Worm (Caenorhabditis elegans) whole organism, early embryonic: ENCODE measurements around the gene W06H8.6.

ENCODE experiments used
- B0310.2 ChIP-seq: sonication (generic microtip); optimal IDR thresholded peaks from 2 replicates; lab custom pipeline; 2016; ENCODE audit warnings: mild to moderate bottlenecking, missing genetic modification characterization, missing compliant biosample characterization
- F13C5.2 ChIP-seq: sonication (generic microtip); optimal IDR thresholded peaks from 2 replicates; lab custom pipeline; 2017; ENCODE audit warnings: mild to moderate bottlenecking, missing genetic modification characterization, inconsistent platforms, missing compliant biosample characterization
- aly-1 ChIP-seq: sonication (generic microtip); optimal IDR thresholded peaks from 2 replicates; lab custom pipeline; 2016; ENCODE audit warnings: missing genetic modification characterization, missing compliant biosample characterization
- ama-1 ChIP-seq: fragments of 150-350 bp; optimal IDR thresholded peaks from 2 replicates; lab custom pipeline; 2014
- ceh-13 ChIP-seq: fragments of 200-800 bp; sonication (Bioruptor generic); optimal IDR thresholded peaks from 2 replicates; lab custom pipeline; 2018; ENCODE audit warnings: mild to moderate bottlenecking, missing genetic modification characterization, missing compliant biosample characterization
- ceh-36 ChIP-seq: sonication (generic microtip); optimal IDR thresholded peaks from 2 replicates; lab custom pipeline; 2016; ENCODE audit warnings: missing genetic modification characterization, inconsistent platforms, missing compliant biosample characterization
- ets-7 ChIP-seq: sonication (generic microtip); optimal IDR thresholded peaks from 2 replicates; lab custom pipeline; 2016; ENCODE audit warnings: missing genotype, missing genetic modification characterization, missing compliant biosample characterization
- flt-1 ChIP-seq: fragments of 200-800 bp; sonication (Bioruptor generic); IDR thresholded peaks from 2 replicates; pipeline ENCODE4 v1.3.6; 2022; ENCODE audit warnings: missing genetic modification characterization, missing compliant biosample characterization
- hmbx-1 ChIP-seq: sonication (generic microtip); optimal IDR thresholded peaks from 2 replicates; lab custom pipeline; 2016; ENCODE audit warnings: mild to moderate bottlenecking, missing genetic modification characterization, missing compliant biosample characterization
- hmg-4 ChIP-seq: fragments of 200-800 bp; sonication (Bioruptor generic); optimal IDR thresholded peaks from 2 replicates; lab custom pipeline; 2018; ENCODE audit warnings: mild to moderate bottlenecking, missing genetic modification characterization, missing compliant biosample characterization
- hnd-1 ChIP-seq: sonication (generic microtip); optimal IDR thresholded peaks from 2 replicates; lab custom pipeline; 2016; ENCODE audit warnings: missing genetic modification characterization, missing compliant biosample characterization
- pes-1 ChIP-seq: fragments of 200-800 bp; sonication (Bioruptor generic); IDR thresholded peaks from 2 replicates; pipeline ENCODE4 v1.3.6; 2022; ENCODE audit warnings: missing genetic modification reagents, missing genetic modification characterization, missing compliant biosample characterization
- scrt-1 ChIP-seq: fragments of 200-800 bp; sonication (Bioruptor generic); IDR thresholded peaks from 2 replicates; pipeline ENCODE4 v1.3.6; 2022; ENCODE audit warnings: missing genetic modification characterization, missing compliant biosample characterization
- sea-1 ChIP-seq: fragments of 200-800 bp; sonication (Bioruptor generic); conservative IDR thresholded peaks from 2 replicates; pipeline ENCODE4 v1.3.6; 2022; ENCODE audit warnings: missing genetic modification characterization, missing compliant biosample characterization
- tbx-11 ChIP-seq: fragments of 200-800 bp; sonication (Bioruptor generic); IDR thresholded peaks from 2 replicates; pipeline ENCODE4 v1.3.6; 2022; ENCODE audit warnings: missing genetic modification characterization, missing compliant biosample characterization
- tbx-37 ChIP-seq: fragments of 200-800 bp; sonication (Bioruptor generic); conservative IDR thresholded peaks from 2 replicates; pipeline ENCODE4 v1.3.6; 2022; ENCODE audit warnings: missing genetic modification reagents, missing genetic modification characterization, missing compliant biosample characterization
- tra-4 ChIP-seq: sonication (generic microtip); optimal IDR thresholded peaks from 2 replicates; lab custom pipeline; 2017; ENCODE audit warnings: missing genetic modification characterization, missing compliant biosample characterization

Gene W06H8.6

DNA sequence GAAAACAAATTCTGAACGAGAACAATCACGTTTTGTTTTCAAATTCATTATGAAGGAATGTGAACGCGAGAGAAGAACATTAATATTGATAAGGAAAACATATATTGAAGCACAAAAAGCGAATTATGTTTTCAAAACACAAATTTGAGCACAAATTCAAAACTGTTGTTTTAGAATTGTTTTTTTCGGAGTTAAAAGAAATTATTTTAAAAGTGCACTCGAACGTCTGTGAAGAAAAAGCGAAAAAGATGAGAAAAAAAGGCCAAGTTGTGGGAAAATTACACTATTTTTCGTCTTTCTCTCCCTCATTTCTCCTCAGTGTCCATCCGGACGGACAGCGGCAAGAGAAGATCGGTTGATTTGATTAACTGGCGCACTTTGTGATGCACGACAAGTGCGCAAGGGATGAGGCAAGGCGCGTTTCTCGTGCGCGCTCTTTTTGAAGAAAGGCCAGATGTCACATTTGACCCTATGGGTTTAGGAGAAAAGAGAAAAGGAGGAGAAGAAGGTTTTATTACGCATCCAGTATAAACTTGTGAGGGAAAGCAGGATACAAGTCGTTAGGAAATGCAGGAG is 40.5 kb upstream of the W06H8.6 start, which contains the start of gene mrck-1:
mrck-1 (minus strand) TSS at position 51 of the 576 bp plus-strand sequence.
- TF ChIP-seq B0310.2 (tag; lab: Kevin White, UChicago): peak; percentile 64
- peak; percentile 74 for TF ChIP-seq scrt-1 (GFP tag; lab: Robert Waterston, UW)
- TF ChIP-seq ceh-13 (GFP tag; lab: Kevin White, UChicago): peak; percentile 37
- TF ChIP-seq F13C5.2 (tag; lab: Kevin White, UChicago): peak; percentile 95
- TF ChIP-seq flt-1 (GFP tag; lab: Robert Waterston, UW): peak; percentile 71
- peak; percentile 82 for TF ChIP-seq aly-1 (tag; lab: Kevin White, UChicago)
- TF ChIP-seq hmg-4 (GFP tag; lab: Kevin White, UChicago): peak; percentile 95
- peak; percentile 77 for TF ChIP-seq sea-1 (GFP tag; lab: Robert Waterston, UW)
- TF ChIP-seq ets-7: peak; percentile 33
- no peak for TF ChIP-seq hnd-1 (tag; lab: Kevin White, UChicago)
- TF ChIP-seq ceh-36: peak; percentile 54
- no peak for TF ChIP-seq hmbx-1 (tag; lab: Kevin White, UChicago)
- TF ChIP-seq ama-1 (lab: Kevin White, UChicago): no peak
- TF ChIP-seq tbx-37: peak; percentile 76
- peak; percentile 57 for TF ChIP-seq tbx-11 (GFP tag; lab: Robert Waterston, UW)
- no peak for TF ChIP-seq tra-4 (tag; lab: Kevin White, UChicago)
- no peak; the same call in 1 of the 2 replicates for TF ChIP-seq pes-1 (GFP tag; lab: Robert Waterston, UW)

DNA sequence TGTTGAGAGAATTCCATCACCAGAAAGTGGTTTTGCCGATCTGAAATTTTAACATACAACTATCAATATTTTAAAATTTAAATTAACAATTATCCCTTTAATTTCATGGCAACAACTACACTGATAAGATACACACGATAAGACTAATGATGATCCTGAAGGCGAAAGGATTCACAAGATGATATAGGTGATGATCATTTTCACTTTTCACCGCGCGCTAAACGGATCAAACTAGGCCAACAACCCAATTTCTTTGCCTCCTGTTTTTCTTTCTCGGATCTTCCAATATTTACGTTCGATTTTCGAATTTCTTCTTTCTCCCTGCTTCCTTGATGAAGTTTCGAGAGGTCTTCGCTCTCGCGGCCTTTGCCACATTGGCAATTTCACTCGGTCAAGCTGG is 32.3 kb upstream of the W06H8.6 start, which contains the start of gene K08B12.1:
K08B12.1 (plus strand) TSS at position 229 of the 400 bp plus-strand sequence.
- TF ChIP-seq hmg-4 (GFP tag; lab: Kevin White, UChicago) (no peak), hmbx-1 (tag; lab: Kevin White, UChicago) (no peak), B0310.2 (tag; lab: Kevin White, UChicago) (no peak)

DNA sequence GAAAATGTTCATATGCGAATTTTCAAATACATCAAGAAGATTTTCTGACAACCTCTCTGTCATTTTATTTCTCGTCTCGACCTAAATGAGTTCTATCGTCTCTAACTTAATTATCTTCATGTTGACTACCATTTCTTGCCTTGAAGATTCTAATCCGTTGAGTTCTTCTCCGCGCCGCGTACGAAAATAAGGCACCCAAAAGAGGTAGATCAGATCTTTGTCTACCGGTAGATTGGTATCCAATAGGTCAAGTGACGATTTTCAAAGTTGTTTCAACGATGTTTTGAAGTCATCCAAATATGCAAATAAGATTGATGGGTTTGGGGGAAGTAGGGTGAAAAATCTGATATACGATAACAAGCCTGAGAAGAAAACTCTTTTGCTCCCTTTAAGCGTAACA is 27.1 kb upstream of the W06H8.6 start:
- TF ChIP-seq pes-1 (GFP tag; lab: Robert Waterston, UW): no peak
- no peak for TF ChIP-seq hmbx-1 (tag; lab: Kevin White, UChicago)
- TF ChIP-seq ceh-13 (GFP tag; lab: Kevin White, UChicago): no peak
- TF ChIP-seq aly-1 (tag; lab: Kevin White, UChicago): no peak

DNA sequence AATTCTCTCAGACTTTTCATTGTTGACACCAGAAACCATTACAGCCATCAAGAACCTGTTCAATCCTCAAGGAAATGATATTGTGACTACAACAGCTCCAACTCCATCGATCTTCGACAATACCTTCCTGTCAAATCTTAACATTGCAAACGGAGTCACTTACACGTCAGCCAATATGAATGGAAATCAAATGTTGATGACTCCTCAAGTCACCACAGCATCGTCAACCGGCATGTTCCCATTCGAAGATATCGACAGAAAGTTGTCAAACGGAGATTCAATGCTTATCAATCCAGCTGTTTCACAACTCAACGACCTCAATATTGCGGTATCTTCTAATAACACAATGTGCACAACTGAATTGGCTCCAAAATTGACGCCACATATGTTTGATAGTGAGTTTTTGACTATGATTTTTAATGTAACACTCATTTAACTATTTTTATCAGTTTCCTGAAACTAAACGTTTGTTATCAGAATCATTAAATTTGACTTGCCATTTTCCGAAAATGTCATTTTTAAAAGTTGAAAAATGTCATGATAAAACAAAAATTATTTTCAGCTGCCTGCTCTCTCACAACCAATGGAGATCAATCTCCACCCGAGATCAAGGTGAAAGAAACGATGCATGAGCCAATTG is 24.3 kb upstream of the W06H8.6 start:
- TF ChIP-seq ama-1 (lab: Kevin White, UChicago) (no peak), sea-1 (GFP tag; lab: Robert Waterston, UW) (no peak), scrt-1 (GFP tag; lab: Robert Waterston, UW) (no peak), hmbx-1 (tag; lab: Kevin White, UChicago) (no peak), flt-1 (GFP tag; lab: Robert Waterston, UW) (no peak), hnd-1 (tag; lab: Kevin White, UChicago) (no peak), tra-4 (tag; lab: Kevin White, UChicago) (no peak), hmg-4 (GFP tag; lab: Kevin White, UChicago) (no peak), ceh-36 (no peak), tbx-37 (no peak), ceh-13 (GFP tag; lab: Kevin White, UChicago) (no peak), aly-1 (tag; lab: Kevin White, UChicago) (no peak), tbx-11 (GFP tag; lab: Robert Waterston, UW) (no peak), pes-1 (GFP tag; lab: Robert Waterston, UW) (no peak)

DNA sequence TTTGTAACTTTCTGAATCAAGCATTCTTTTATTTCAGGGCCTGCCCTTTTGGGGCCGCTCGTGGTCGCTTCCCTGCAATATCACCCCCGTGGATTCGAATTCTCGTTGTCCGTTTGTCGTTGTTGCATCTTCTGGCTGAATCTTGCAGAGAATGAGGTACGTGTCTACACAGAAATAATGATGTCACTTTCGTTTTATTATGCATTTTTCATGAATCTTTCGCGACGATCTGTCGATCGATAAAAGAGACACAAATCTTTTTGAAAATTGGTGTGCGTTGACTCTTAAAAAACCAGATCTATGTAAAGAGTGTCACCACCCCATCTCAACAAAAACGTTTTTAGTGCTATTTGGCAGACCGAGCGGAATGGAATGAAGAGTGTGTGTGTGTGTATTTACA is 22.3 kb upstream of the W06H8.6 start:
- TF ChIP-seq hmbx-1 (tag; lab: Kevin White, UChicago): no peak
- no peak for TF ChIP-seq pes-1 (GFP tag; lab: Robert Waterston, UW)
- no peak for TF ChIP-seq tra-4 (tag; lab: Kevin White, UChicago)
- TF ChIP-seq tbx-37: no peak
- TF ChIP-seq B0310.2 (tag; lab: Kevin White, UChicago): no peak

DNA sequence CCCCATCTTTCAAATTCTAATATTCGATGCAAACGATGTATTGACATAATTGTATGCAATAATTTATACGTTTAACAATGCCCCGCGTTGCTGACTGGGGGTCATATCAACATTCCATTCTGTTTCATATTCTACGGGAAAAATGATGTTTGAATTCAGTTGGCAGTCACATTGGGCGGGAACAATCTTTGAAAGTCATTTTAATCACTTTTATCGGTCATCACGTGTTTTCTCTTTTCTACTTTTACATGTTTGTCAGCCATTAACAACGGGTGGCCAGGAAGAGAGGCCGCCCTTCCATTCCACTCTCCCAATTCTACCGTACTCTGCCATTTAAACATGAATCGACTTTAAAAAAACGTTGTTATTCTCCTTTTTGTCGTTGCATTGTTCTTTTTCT is 21.9 kb upstream of the W06H8.6 start:
- no peak for TF ChIP-seq tbx-11 (GFP tag; lab: Robert Waterston, UW)
- no peak for TF ChIP-seq ets-7
- no peak for TF ChIP-seq pes-1 (GFP tag; lab: Robert Waterston, UW)
- no peak for TF ChIP-seq hmg-4 (GFP tag; lab: Kevin White, UChicago)
- no peak for TF ChIP-seq ceh-36
- no peak for TF ChIP-seq tbx-37
- TF ChIP-seq hnd-1 (tag; lab: Kevin White, UChicago): no peak
- TF ChIP-seq tra-4 (tag; lab: Kevin White, UChicago): no peak
- TF ChIP-seq sea-1 (GFP tag; lab: Robert Waterston, UW): no peak
- no peak for TF ChIP-seq B0310.2 (tag; lab: Kevin White, UChicago)
- no peak for TF ChIP-seq flt-1 (GFP tag; lab: Robert Waterston, UW)
- no peak for TF ChIP-seq aly-1 (tag; lab: Kevin White, UChicago)
- no peak for TF ChIP-seq F13C5.2 (tag; lab: Kevin White, UChicago)
- no peak for TF ChIP-seq ceh-13 (GFP tag; lab: Kevin White, UChicago)
- TF ChIP-seq ama-1 (lab: Kevin White, UChicago): no peak
- no peak for TF ChIP-seq hmbx-1 (tag; lab: Kevin White, UChicago)
- no peak for TF ChIP-seq scrt-1 (GFP tag; lab: Robert Waterston, UW)

DNA sequence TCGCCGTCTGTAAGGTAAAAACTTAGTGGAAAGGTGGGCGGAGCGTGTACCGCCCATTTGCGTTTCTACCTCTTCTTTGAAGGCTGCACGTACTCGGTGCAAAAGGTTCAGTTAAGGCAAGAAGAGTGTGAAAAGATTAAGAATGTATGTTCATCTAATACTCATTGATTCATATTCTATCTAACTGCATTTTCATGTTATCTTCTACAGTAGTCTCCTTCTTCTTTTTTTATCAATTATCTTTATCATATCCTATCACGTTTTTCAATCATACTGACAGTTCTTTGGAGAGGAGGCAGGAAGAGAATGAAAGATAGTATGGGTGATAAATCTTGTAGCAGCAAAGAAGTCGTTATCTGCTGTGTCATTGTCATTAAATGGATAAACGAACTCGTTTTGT is 20.6 kb upstream of the W06H8.6 start:
- TF ChIP-seq ama-1 (lab: Kevin White, UChicago) (no peak), hmg-4 (GFP tag; lab: Kevin White, UChicago) (no peak), sea-1 (GFP tag; lab: Robert Waterston, UW) (no peak), tbx-11 (GFP tag; lab: Robert Waterston, UW) (no peak), hnd-1 (tag; lab: Kevin White, UChicago) (no peak), flt-1 (GFP tag; lab: Robert Waterston, UW) (no peak), tra-4 (tag; lab: Kevin White, UChicago) (no peak), F13C5.2 (tag; lab: Kevin White, UChicago) (no peak), ceh-36 (no peak)
